Fruit fly (Drosophila melanogaster): Measurements from ENCODE around the gene CG14050.

The CG14050 gene

DNA sequence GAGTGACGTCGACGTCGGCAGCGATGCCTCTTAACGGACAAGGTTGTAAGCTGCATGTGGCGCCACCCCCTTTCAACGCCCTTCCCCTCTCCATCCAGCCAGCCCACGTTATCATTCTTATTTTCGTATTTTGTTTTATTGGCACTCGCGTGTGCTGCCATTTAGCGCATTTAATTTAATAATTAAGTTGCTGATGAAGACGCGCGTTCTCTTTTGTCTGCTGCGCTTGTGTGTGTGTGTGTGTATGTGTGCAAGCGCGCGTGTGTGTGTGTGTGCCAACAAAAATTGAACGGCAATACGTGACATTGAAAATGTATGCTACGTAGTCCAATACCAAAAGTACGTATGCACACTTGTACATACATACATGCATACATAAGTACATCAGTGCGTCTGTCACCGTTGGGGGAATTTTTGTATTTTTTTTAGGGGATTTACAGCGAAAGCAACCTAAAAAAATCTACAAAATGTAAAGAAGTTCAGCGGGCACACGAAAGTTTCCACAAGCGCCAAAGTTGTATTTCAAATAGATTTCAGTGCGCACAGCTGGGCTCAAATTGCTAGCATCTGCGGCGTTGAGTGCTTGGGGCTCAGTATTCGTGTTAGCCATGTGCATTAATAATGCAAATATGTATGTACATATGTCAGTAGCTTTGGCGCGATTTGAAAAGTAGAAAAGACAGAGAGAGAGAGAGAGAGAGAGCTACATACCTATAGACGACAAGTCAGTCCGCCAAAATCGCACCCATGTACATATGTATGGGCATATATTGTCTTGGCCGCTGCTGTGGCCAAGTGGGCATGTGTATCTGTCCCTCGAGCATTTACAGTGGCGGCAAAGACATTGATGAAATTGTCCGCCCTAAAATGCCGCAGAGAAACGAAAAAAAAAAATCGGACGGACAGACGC, 24.1 kb downstream of the CG14050 start:
- TF ChIP-seq CG2120 (GFP tag; optimal IDR thresholded peaks at IDR 0.05) (peak; percentile 69), CG10654 (GFP tag; optimal IDR thresholded peaks at IDR 0.05) (peak; percentile 71), CHES-1-like (GFP tag; optimal IDR thresholded peaks at IDR 0.05) (peak; percentile 88), CG14965 (GFP tag; optimal IDR thresholded peaks at IDR 0.05; ENCODE audit: borderline replicate concordance) (no peak), Stat92E (GFP tag; optimal IDR thresholded peaks at IDR 0.05) (peak in 1 of 3 experiments; percentile 23), Sry-δ (GFP tag; optimal IDR thresholded peaks at IDR 0.05) (peak; percentile 37), CG7839 (tag; optimal IDR thresholded peaks at IDR 0.05) (peak; percentile 91), Doc2 (GFP tag; IDR thresholded peaks at IDR 0.05) (0 out of 2 replicates have a peak, but pooled peaks have one; percentile 11), CG7786 (GFP tag; optimal IDR thresholded peaks at IDR 0.05) (peak; percentile 82), ranshi (GFP tag; IDR thresholded peaks at IDR 0.05) (peak; percentile 83; the same call in 1 of the 2 replicates), az2 (GFP tag; optimal IDR thresholded peaks at IDR 0.05) (peak; percentile 73), HLHmδ (GFP tag; optimal IDR thresholded peaks at IDR 0.05) (no peak), fru (optimal IDR thresholded peaks at IDR 0.05) (no peak), CG10565 (GFP tag; optimal IDR thresholded peaks at IDR 0.05) (no peak), CG14441 (GFP tag; IDR thresholded peaks at IDR 0.05) (peak; percentile 87), ato (GFP tag; IDR thresholded peaks at IDR 0.05; ENCODE audit: partially characterized antibody) (no peak), CG12236 (GFP tag; optimal IDR thresholded peaks at IDR 0.05) (peak; percentile 68), sna (GFP tag; IDR thresholded peaks at IDR 0.05; ENCODE audit: partially characterized antibody) (no peak), sisA (GFP tag; IDR thresholded peaks at IDR 0.05) (peak; percentile 82), hth (optimal IDR thresholded peaks at IDR 0.05) (no peak), CG10431 (GFP tag; optimal IDR thresholded peaks at IDR 0.05) (peak; percentile 53), CG5245 (GFP tag; optimal IDR thresholded peaks at IDR 0.05) (peak; percentile 72), crp (GFP tag; optimal IDR thresholded peaks at IDR 0.05) (peak in 1 of 2 experiments; percentile 34), cg (GFP tag; optimal IDR thresholded peaks at IDR 0.05) (peak; percentile 73), Nf-YB (GFP tag; optimal IDR thresholded peaks at IDR 0.05) (peak; percentile 49), CG1233 (GFP tag; optimal IDR thresholded peaks at IDR 0.05) (peak; percentile 78), bcd (GFP tag; optimal IDR thresholded peaks at IDR 0.05) (peak; percentile 86), jing (GFP tag; optimal IDR thresholded peaks at IDR 0.05) (peak; percentile 74), gro (GFP tag; optimal IDR thresholded peaks at IDR 0.05) (peak; percentile 45), CG3281 (GFP tag; optimal IDR thresholded peaks at IDR 0.05) (peak; percentile 79), Rx (GFP tag; IDR thresholded peaks at IDR 0.05) (peak; percentile 80), HmgZ (tag; optimal IDR thresholded peaks at IDR 0.05) (peak; percentile 60), dati (GFP tag; IDR thresholded peaks at IDR 0.05) (no peak), CG2875 (GFP tag; optimal IDR thresholded peaks at IDR 0.05) (peak; percentile 80), CG1602 (GFP tag; optimal IDR thresholded peaks at IDR 0.05) (peak; percentile 75), pros (GFP tag; optimal IDR thresholded peaks at IDR 0.05) (no peak), run (tag; optimal IDR thresholded peaks at IDR 0.05) (peak; percentile 64), CG8478 (optimal IDR thresholded peaks at IDR 0.05) (no peak), zen2 (GFP tag; IDR thresholded peaks at IDR 0.05; ENCODE audit: partially characterized antibody) (no peak), salm (tag; optimal IDR thresholded peaks at IDR 0.05) (peak; percentile 55), lola (GFP tag; optimal IDR thresholded peaks at IDR 0.05) (peak in 1 of 3 experiments; percentile 75), Tbp (GFP tag; optimal IDR thresholded peaks at IDR 0.05) (no peak), CG1603 (tag; optimal IDR thresholded peaks at IDR 0.05) (peak; percentile 90), CG12071 (GFP tag; optimal IDR thresholded peaks at IDR 0.05) (peak; percentile 86), cwo (GFP tag; optimal IDR thresholded peaks at IDR 0.05) (peak; percentile 62), CG7357 (GFP tag; IDR thresholded peaks at IDR 0.05) (peak; percentile 77), CG10274 (GFP tag; optimal IDR thresholded peaks at IDR 0.05) (peak; percentile 62), peb (GFP tag; IDR thresholded peaks at IDR 0.05) (peak; percentile 71)
